Worm (Caenorhabditis elegans) whole organism, young adult: Measurements from ENCODE around the gene sel-10.
A peak's percentile ranks its signal among the peaks of the same experiment; 100 is the strongest.

Experiments used
- B0019.2 ChIP-seq: fragments of 200-800 bp; sonication (Bioruptor generic); conservative IDR thresholded peaks from 2 replicates; pipeline ENCODE4 v1.3.6; 2022; ENCODE audit warnings: missing genetic modification reagents, missing genetic modification characterization, missing compliant biosample characterization
- B0035.1 ChIP-seq: sonication (generic microtip); optimal IDR thresholded peaks from 2 replicates; lab custom pipeline; 2016; ENCODE audit warnings: missing genetic modification characterization, mild to moderate bottlenecking, missing compliant biosample characterization, missing genotype, missing genetic modification reagents
- D2030.7 ChIP-seq: fragments of 200-800 bp; sonication (Bioruptor generic); IDR thresholded peaks from 2 replicates; pipeline ENCODE4 v1.3.6; 2022; ENCODE audit warnings: missing genetic modification reagents, missing genetic modification characterization, missing compliant biosample characterization
- F33H1.4 ChIP-seq: fragments of 200-800 bp; sonication (Bioruptor generic); IDR thresholded peaks from 2 replicates; pipeline ENCODE4 v1.3.6; 2022; ENCODE audit warnings: missing genetic modification reagents, missing genetic modification characterization, missing compliant biosample characterization
- F37B4.10 ChIP-seq: fragments of 200-800 bp; sonication (Bioruptor generic); IDR thresholded peaks from 2 replicates; pipeline ENCODE4 v1.3.6; 2022; ENCODE audit warnings: missing genetic modification characterization, missing compliant biosample characterization
- F55B11.4 ChIP-seq: sonication (generic microtip); optimal IDR thresholded peaks from 2 replicates; lab custom pipeline; 2016; ENCODE audit warnings: missing compliant biosample characterization, missing genetic modification characterization, borderline replicate concordance; ENCODE audit not compliant: insufficient read depth
- T07F8.4 ChIP-seq: sonication (generic microtip); optimal IDR thresholded peaks from 2 replicates; lab custom pipeline; 2016; ENCODE audit warnings: mild to moderate bottlenecking, missing genetic modification characterization, moderate library complexity, missing compliant biosample characterization
- Y53G8AR.9 ChIP-seq: fragments of 200-800 bp; sonication (Bioruptor generic); conservative IDR thresholded peaks from 2 replicates; pipeline ENCODE4 v1.3.6; 2022; ENCODE audit warnings: missing genetic modification reagents, missing genetic modification characterization, missing compliant biosample characterization
- Y79H2A.3 ChIP-seq: fragments of 200-800 bp; sonication (Bioruptor generic); conservative IDR thresholded peaks from 2 replicates; pipeline ENCODE4 v1.3.6; 2022; ENCODE audit warnings: missing genetic modification reagents, missing genetic modification characterization, missing compliant biosample characterization
- attf-5 ChIP-seq: fragments of 200-800 bp; sonication (Bioruptor generic); optimal IDR thresholded peaks from 2 replicates; lab custom pipeline; 2018; ENCODE audit warnings: mild to moderate bottlenecking, missing genetic modification characterization, missing compliant biosample characterization
- attf-6 ChIP-seq: fragments of 200-800 bp; sonication (Bioruptor generic); IDR thresholded peaks from 2 replicates; pipeline ENCODE4 v1.3.6; 2022; ENCODE audit warnings: missing genetic modification reagents, missing genetic modification characterization, missing compliant biosample characterization
- bed-1 ChIP-seq: fragments of 200-800 bp; sonication (Bioruptor generic); IDR thresholded peaks from 2 replicates; pipeline ENCODE4 v1.3.6; 2022; ENCODE audit warnings: missing genetic modification reagents, missing genetic modification characterization, missing compliant biosample characterization
- ccch-3 ChIP-seq: fragments of 200-800 bp; sonication (Bioruptor generic); optimal IDR thresholded peaks from 2 replicates; lab custom pipeline; 2018; ENCODE audit warnings: mild to moderate bottlenecking, missing genetic modification characterization, missing compliant biosample characterization
- dox-1 ChIP-seq: fragments of 200-800 bp; sonication (Bioruptor generic); IDR thresholded peaks from 2 replicates; pipeline ENCODE4 v1.3.6; 2022; ENCODE audit warnings: missing genetic modification reagents, missing genetic modification characterization, missing compliant biosample characterization
- him-1 ChIP-seq: sonication (generic microtip); optimal IDR thresholded peaks from 2 replicates; lab custom pipeline; 2016; ENCODE audit warnings: missing genotype, missing genetic modification reagents, missing genetic modification characterization, missing compliant biosample characterization
- hlh-26 ChIP-seq: fragments of 200-800 bp; sonication (Bioruptor generic); conservative IDR thresholded peaks from 2 replicates; pipeline ENCODE4 v1.3.6; 2022; ENCODE audit warnings: missing genetic modification reagents, missing genetic modification characterization, missing compliant biosample characterization
- hmg-1.2 ChIP-seq: fragments of 200-800 bp; sonication (Bioruptor generic); IDR thresholded peaks from 2 replicates; pipeline ENCODE4 v1.3.6; 2022; ENCODE audit warnings: missing genetic modification reagents, missing genetic modification characterization, missing compliant biosample characterization
- hrde-1 ChIP-seq: sonication (generic microtip); optimal IDR thresholded peaks from 2 replicates; lab custom pipeline; 2016; ENCODE audit warnings: missing genetic modification characterization, mild to moderate bottlenecking, missing compliant biosample characterization, moderate library complexity, missing genotype, missing genetic modification reagents, borderline replicate concordance
- hsf-1 ChIP-seq: fragments of 200-800 bp; sonication (Bioruptor generic); IDR thresholded peaks from 2 replicates; pipeline ENCODE4 v1.3.6; 2022; ENCODE audit warnings: missing genetic modification reagents, missing genetic modification characterization, missing compliant biosample characterization
- lag-1 ChIP-seq: fragments of 200-800 bp; sonication (Bioruptor generic); IDR thresholded peaks from 2 replicates; pipeline ENCODE4 v1.3.6; 2022; ENCODE audit warnings: missing genetic modification reagents, missing genetic modification characterization, missing compliant biosample characterization
- lin-35 ChIP-seq, 3 experiments: fragments of 150-350 bp in 2 of 3; sonication (generic microtip) in 1 of 3; optimal IDR thresholded peaks; 2 replicates each; lab custom pipeline; 2014 to 2018; ENCODE audit warnings: missing biosample characterization in 3 of 3, missing genetic modification characterization in 3 of 3, missing genetic modification reagents in 3 of 3
- lsl-1 ChIP-seq: fragments of 200-800 bp; sonication (Bioruptor generic); optimal IDR thresholded peaks from 2 replicates; lab custom pipeline; 2018; ENCODE audit warnings: mild to moderate bottlenecking, missing genetic modification characterization, moderate library complexity, missing compliant biosample characterization
- madf-6 ChIP-seq: fragments of 200-800 bp; sonication (Bioruptor generic); IDR thresholded peaks from 2 replicates; pipeline ENCODE4 v1.3.6; 2022; ENCODE audit warnings: missing genetic modification reagents, missing genetic modification characterization, missing compliant biosample characterization
- madf-8 ChIP-seq: fragments of 200-800 bp; sonication (Bioruptor generic); conservative IDR thresholded peaks from 2 replicates; pipeline ENCODE4 v1.3.6; 2022; ENCODE audit warnings: missing genetic modification reagents, missing genetic modification characterization, missing compliant biosample characterization
- mcd-1 ChIP-seq: fragments of 200-800 bp; sonication (Bioruptor generic); IDR thresholded peaks from 2 replicates; pipeline ENCODE4 v1.3.6; 2022; ENCODE audit warnings: missing genetic modification reagents, missing genetic modification characterization, missing compliant biosample characterization
- mel-28 ChIP-seq: sonication (generic microtip); optimal IDR thresholded peaks from 2 replicates; lab custom pipeline; 2016; ENCODE audit warnings: borderline replicate concordance, mild to moderate bottlenecking, missing genetic modification characterization, missing compliant biosample characterization
- nhr-80 ChIP-seq: sonication (generic microtip); optimal IDR thresholded peaks from 2 replicates; lab custom pipeline; 2016; ENCODE audit warnings: missing genetic modification characterization, missing compliant biosample characterization
- pha-4 ChIP-seq: fragments of 150-350 bp; sonication (generic microtip); optimal IDR thresholded peaks from 2 replicates; lab custom pipeline; 2014; ENCODE audit warnings: missing biosample characterization, missing genetic modification reagents, missing genetic modification characterization
- snpc-1.3 ChIP-seq: sonication (generic microtip); optimal IDR thresholded peaks from 2 replicates; lab custom pipeline; 2017; ENCODE audit warnings: missing genetic modification characterization, mild to moderate bottlenecking, missing compliant biosample characterization, antibody characterized with exemption, moderate library complexity, missing genotype, missing genetic modification reagents; ENCODE audit not compliant: insufficient read depth
- snpc-3.4 ChIP-seq: sonication (generic microtip); optimal IDR thresholded peaks from 2 replicates; lab custom pipeline; 2017; ENCODE audit warnings: missing genetic modification characterization, mild to moderate bottlenecking, missing compliant biosample characterization, antibody characterized with exemption, moderate library complexity, missing genotype, missing genetic modification reagents
- snpc-4 ChIP-seq, 5 experiments: fragments of 150-350 bp in 1 of 5; sonication (generic microtip) in 4 of 5; optimal IDR thresholded peaks; 2 replicates each; lab custom pipeline; 2014 to 2018; ENCODE audit warnings: missing genetic modification characterization in 5 of 5, missing biosample characterization in 3 of 5, antibody characterized with exemption in 2 of 5, mild to moderate bottlenecking in 2 of 5, missing compliant biosample characterization in 2 of 5, missing genotype in 2 of 5, moderate library complexity in 2 of 5, missing genetic modification reagents in 1 of 5
- tlf-1 ChIP-seq: fragments of 200-800 bp; sonication (Bioruptor generic); optimal IDR thresholded peaks from 2 replicates; lab custom pipeline; 2018; ENCODE audit warnings: mild to moderate bottlenecking, missing genetic modification characterization, missing compliant biosample characterization
- xnd-1 ChIP-seq: sonication (generic microtip); optimal IDR thresholded peaks from 2 replicates; lab custom pipeline; 2016; ENCODE audit warnings: missing genotype, missing genetic modification reagents, missing genetic modification characterization, missing compliant biosample characterization

sel-10 gene

ce11 chrV:13787225-13787898, 31.8 kb upstream of the sel-10 start, which contains the start of the genes F53C11.4 and F53C11.5:
TSS of gene F53C11.4 (minus strand) at chrV:13787352.
TSS of gene F53C11.5 (plus strand) at chrV:13787549.
- TF ChIP-seq lsl-1 (GFP tag; lab: Kevin White, UChicago) (peak; percentile 88), him-1 (no peak), Y79H2A.3 (GFP tag; lab: Robert Waterston, UW) (no peak), ccch-3 (GFP tag; lab: Kevin White, UChicago) (no peak), D2030.7 (GFP tag; lab: Robert Waterston, UW) (peak; percentile 25; the same call in 1 of the 2 replicates), attf-5 (GFP tag; lab: Kevin White, UChicago) (peak; percentile 13), bed-1 (GFP tag; lab: Robert Waterston, UW) (no peak), madf-6 (peak; percentile 79), tlf-1 (GFP tag; lab: Kevin White, UChicago) (peak; percentile 28), attf-6 (GFP tag; lab: Robert Waterston, UW) (no peak), hlh-26 (no peak), F55B11.4 (tag; lab: Kevin White, UChicago) (no peak), snpc-1.3 (tag; lab: Kevin White, UChicago) (peak; percentile 9), Y53G8AR.9 (GFP tag; lab: Robert Waterston, UW) (no peak), xnd-1 (tag; lab: Kevin White, UChicago) (peak; percentile 54), nhr-80 (tag; lab: Kevin White, UChicago) (peak; percentile 33), mel-28 (no peak), dox-1 (GFP tag; lab: Robert Waterston, UW) (peak; percentile 53; the same call in 1 of the 2 replicates), snpc-3.4 (tag; lab: Kevin White, UChicago) (peak; percentile 27), mcd-1 (GFP tag; lab: Robert Waterston, UW) (peak; percentile 14; the same call in 1 of the 2 replicates), B0035.1 (no peak), hrde-1 (tag; lab: Kevin White, UChicago) (no peak), pha-4 (peak; percentile 75), F33H1.4 (GFP tag; lab: Robert Waterston, UW) (peak; percentile 89), T07F8.4 (tag; lab: Kevin White, UChicago) (no peak), hsf-1 (GFP tag; lab: Robert Waterston, UW) (peak; percentile 76), madf-8 (GFP tag; lab: Robert Waterston, UW) (peak; percentile 59), lag-1 (GFP tag; lab: Robert Waterston, UW) (no peak), hmg-1.2 (peak; percentile 35; the same call in 1 of the 2 replicates), snpc-4 (GFP tag; optimal IDR thresholded peaks at IDR 0.05; lab: Kevin White, UChicago) (peak; percentile 20), snpc-4 (tag; optimal IDR thresholded peaks at IDR 0.05; lab: Kevin White, UChicago) (peak in 2 of 4 experiments; percentile 18 to 42), B0019.2 (no peak), F37B4.10 (GFP tag; lab: Robert Waterston, UW) (no peak)

DNA sequence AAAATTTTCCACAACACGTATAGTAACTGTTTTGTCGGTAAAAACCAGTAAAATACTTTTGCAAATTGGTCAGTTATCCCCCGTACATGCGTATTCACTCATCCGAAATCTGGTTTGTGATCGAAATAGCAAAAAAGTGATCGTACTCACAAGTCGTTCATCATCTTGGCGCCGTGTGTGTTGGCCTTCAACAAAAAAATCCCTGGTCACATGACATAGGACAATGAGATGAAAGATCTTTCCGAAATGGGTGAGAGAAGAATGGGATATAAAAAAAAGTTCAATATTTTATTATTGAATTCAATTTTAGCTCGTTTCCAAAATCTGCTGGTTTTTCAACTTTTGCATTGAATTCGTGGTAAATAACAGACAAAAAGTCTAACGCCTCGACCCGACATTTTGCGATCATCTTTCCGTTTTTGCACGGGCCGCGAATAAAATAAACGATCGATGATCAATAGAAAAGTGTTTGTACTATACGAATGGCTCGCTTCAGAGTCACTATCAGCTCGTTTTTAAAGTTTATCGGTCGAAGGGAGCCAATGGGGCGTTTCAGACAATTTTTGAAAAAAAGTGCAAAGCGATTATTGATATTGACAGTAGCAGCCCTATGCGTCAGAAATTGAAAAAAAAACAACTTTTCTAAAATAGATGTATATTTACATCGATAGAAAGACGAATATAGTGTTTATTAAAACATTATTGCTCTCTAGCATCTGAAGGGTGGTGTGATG, 31.0 kb upstream of the sel-10 start:
- TF ChIP-seq lin-35 (GFP tag; optimal IDR thresholded peaks at IDR 0.05; lab: Kevin White, UChicago) (peak in 1 of 3 experiments; percentile 6), nhr-80 (tag; lab: Kevin White, UChicago) (peak; percentile 68), D2030.7 (GFP tag; lab: Robert Waterston, UW) (no peak)
- TF ChIP-seq, all 124 proteins: peak for 2
